Fruit fly (Drosophila melanogaster) whole organism, embryonic: ENCODE data around the gene SCAR.

ENCODE experiments used
- ATbp ChIP-seq: fragments of 200-800 bp; sonication (Bioruptor generic); optimal IDR thresholded peaks from 2 replicates; lab custom pipeline; 2017; ENCODE audit warnings: missing biosample characterization, mild to moderate bottlenecking, missing genetic modification characterization, missing genetic modification reagents
- Adf1 ChIP-seq: fragments of 200-800 bp; sonication (Bioruptor generic); IDR thresholded peaks from 2 replicates; pipeline ENCODE4 v1.3.6; 2022; ENCODE audit warnings: missing biosample characterization, missing genetic modification characterization
- Atf-2 ChIP-seq: fragments of 200-800 bp; sonication (Bioruptor generic); optimal IDR thresholded peaks from 2 replicates; lab custom pipeline; 2016; ENCODE audit warnings: missing biosample characterization, missing genetic modification characterization
- Atf3 ChIP-seq: fragments of 200-800 bp; sonication (Bioruptor generic); optimal IDR thresholded peaks from 3 replicates; lab custom pipeline; 2016; ENCODE audit warnings: missing biosample characterization, missing genetic modification characterization
- Bgb ChIP-seq: fragments of 200-800 bp; sonication (Bioruptor generic); IDR thresholded peaks from 2 replicates; pipeline ENCODE4 v1.3.6; 2022; ENCODE audit warnings: missing biosample characterization, missing genetic modification characterization; ENCODE audit not compliant: partially characterized antibody
- CG11696 ChIP-seq: fragments of 200-800 bp; sonication (Bioruptor generic); IDR thresholded peaks from 2 replicates; pipeline ENCODE4 v1.3.6; 2022; ENCODE audit warnings: missing biosample characterization, missing genetic modification characterization
- CG17328 ChIP-seq: fragments of 200-800 bp; sonication (Bioruptor generic); IDR thresholded peaks from 2 replicates; pipeline ENCODE4 v1.3.6; 2022; ENCODE audit warnings: missing biosample characterization, missing genetic modification characterization
- CG17802 ChIP-seq: fragments of 200-800 bp; sonication (Bioruptor generic); optimal IDR thresholded peaks from 2 replicates; lab custom pipeline; 2018; ENCODE audit warnings: missing biosample characterization, mild to moderate bottlenecking, missing genetic modification characterization, moderate library complexity
- CG18476 ChIP-seq: fragments of 200-800 bp; sonication (Bioruptor generic); optimal IDR thresholded peaks from 2 replicates; lab custom pipeline; 2016; ENCODE audit warnings: missing biosample characterization, mild to moderate bottlenecking, missing genetic modification characterization
- CG32767 ChIP-seq: fragments of 200-800 bp; sonication (Bioruptor generic); IDR thresholded peaks from 2 replicates; pipeline ENCODE4 v1.3.6; 2022; ENCODE audit warnings: missing biosample characterization, missing genetic modification characterization
- CG34376 ChIP-seq: fragments of 200-800 bp; sonication (Bioruptor generic); optimal IDR thresholded peaks from 2 replicates; lab custom pipeline; 2018; ENCODE audit warnings: missing biosample characterization, mild to moderate bottlenecking, missing genetic modification characterization
- CG4328 ChIP-seq: fragments of 200-800 bp; sonication (Bioruptor generic); optimal IDR thresholded peaks from 3 replicates; lab custom pipeline; 2017; ENCODE audit warnings: missing biosample characterization, missing genetic modification reagents, missing genetic modification characterization
- CG43689 ChIP-seq: fragments of 200-800 bp; sonication (Bioruptor generic); IDR thresholded peaks from 2 replicates; pipeline ENCODE4 v1.3.6; 2022; ENCODE audit warnings: missing biosample characterization, missing genetic modification characterization
- CG4617 ChIP-seq: fragments of 200-800 bp; sonication (Bioruptor generic); optimal IDR thresholded peaks from 3 replicates; lab custom pipeline; 2016; ENCODE audit warnings: missing biosample characterization, missing genetic modification characterization, borderline replicate concordance
- CG7556 ChIP-seq: fragments of 200-800 bp; sonication (Bioruptor generic); optimal IDR thresholded peaks from 2 replicates; lab custom pipeline; 2017; ENCODE audit warnings: missing biosample characterization, mild to moderate bottlenecking, missing genetic modification characterization
- CG7987 ChIP-seq: fragments of 200-800 bp; sonication (Bioruptor generic); optimal IDR thresholded peaks from 2 replicates; lab custom pipeline; 2018; ENCODE audit warnings: missing biosample characterization, mild to moderate bottlenecking, missing genetic modification characterization, moderate library complexity
- Dll ChIP-seq: fragments of 200-800 bp; sonication (Bioruptor generic); IDR thresholded peaks from 4 replicates; pipeline ENCODE4 v1.3.6; 2022; ENCODE audit warnings: missing biosample characterization, missing genetic modification characterization; ENCODE audit not compliant: partially characterized antibody
- Dp ChIP-seq: fragments of 200-800 bp; sonication (Bioruptor generic); optimal IDR thresholded peaks from 2 replicates; lab custom pipeline; 2018; ENCODE audit warnings: missing biosample characterization, mild to moderate bottlenecking, missing genetic modification characterization, moderate library complexity
- HLH4C ChIP-seq: fragments of 200-800 bp; sonication (Bioruptor generic); IDR thresholded peaks from 3 replicates; pipeline ENCODE4 v1.3.6; 2022; ENCODE audit warnings: missing biosample characterization, missing genetic modification characterization; ENCODE audit not compliant: partially characterized antibody
- HmgZ ChIP-seq: fragments of 200-800 bp; sonication (Bioruptor generic); optimal IDR thresholded peaks from 2 replicates; lab custom pipeline; 2018; ENCODE audit warnings: missing biosample characterization, mild to moderate bottlenecking, missing genetic modification characterization
- Hr78 ChIP-seq, 2 experiments: fragments of 200-800 bp in 1 of 2; fragments of >200 bp in 1 of 2; sonication (Bioruptor generic) in 1 of 2; optimal IDR thresholded peaks; 2 replicates each; lab custom pipeline; 2017 to 2019; ENCODE audit warnings: missing biosample characterization in 2 of 2, missing genetic modification characterization in 2 of 2, mild to moderate bottlenecking in 1 of 2, moderate library complexity in 1 of 2
- MBD-R2 ChIP-seq: fragments of 200-800 bp; sonication (Bioruptor generic); IDR thresholded peaks from 2 replicates; pipeline ENCODE4 v1.3.6; 2022; ENCODE audit warnings: missing biosample characterization, missing genetic modification characterization
- MESR4 ChIP-seq: fragments of 200-800 bp; sonication (Bioruptor generic); optimal IDR thresholded peaks from 2 replicates; lab custom pipeline; 2018; ENCODE audit warnings: missing biosample characterization, mild to moderate bottlenecking, missing genetic modification characterization, moderate library complexity
- Med ChIP-seq: fragments of 200-800 bp; sonication (Bioruptor generic); peaks from one replicate; lab custom pipeline; 2016; ENCODE audit warnings: missing biosample characterization, missing genetic modification characterization, mild to moderate bottlenecking, inconsistent platforms, moderate library complexity
- Mes4 ChIP-seq: fragments of 200-800 bp; sonication (Bioruptor generic); optimal IDR thresholded peaks from 2 replicates; lab custom pipeline; 2016; ENCODE audit warnings: missing biosample characterization, missing genetic modification characterization
- Mrtf ChIP-seq: fragments of 200-800 bp; sonication (Bioruptor generic); IDR thresholded peaks from 3 replicates; pipeline ENCODE4 v1.3.6; 2022; ENCODE audit warnings: missing biosample characterization, missing genetic modification characterization
- Poxn ChIP-seq: fragments of 200-800 bp; sonication (Bioruptor generic); IDR thresholded peaks from 2 replicates; pipeline ENCODE4 v1.3.6; 2022; ENCODE audit warnings: missing biosample characterization, missing genetic modification characterization
- Scr ChIP-seq: fragments of 200-800 bp; sonication (Bioruptor generic); IDR thresholded peaks from 2 replicates; pipeline ENCODE4 v1.3.6; 2022; ENCODE audit warnings: missing biosample characterization, missing genetic modification characterization; ENCODE audit not compliant: partially characterized antibody
- Trl ChIP-seq, 3 experiments: fragments of >200 bp in 2 of 3; fragments of 200-800 bp in 1 of 3; sonication (Bioruptor generic) in 1 of 3; optimal IDR thresholded peaks; 2 replicates in 1 of 3; 3 replicates in 2 of 3; lab custom pipeline; 2016 to 2017; ENCODE audit warnings: missing biosample characterization in 1 of 3, missing genetic modification characterization in 1 of 3
- Xrp1 ChIP-seq: fragments of 200-800 bp; sonication (Bioruptor generic); IDR thresholded peaks from 2 replicates; pipeline ENCODE4 v1.3.6; 2022; ENCODE audit warnings: missing biosample characterization, missing genetic modification characterization
- YL-1 ChIP-seq: fragments of 200-800 bp; sonication (Bioruptor generic); optimal IDR thresholded peaks from 3 replicates; lab custom pipeline; 2017; ENCODE audit warnings: missing biosample characterization, mild to moderate bottlenecking, missing genetic modification characterization
- cg ChIP-seq: fragments of 200-800 bp; sonication (Bioruptor generic); optimal IDR thresholded peaks from 3 replicates; lab custom pipeline; 2019; ENCODE audit warnings: missing biosample characterization, mild to moderate bottlenecking, missing genetic modification characterization, moderate library complexity
- chinmo ChIP-seq: fragments of 200-800 bp; sonication (Bioruptor generic); IDR thresholded peaks from 4 replicates; pipeline ENCODE4 v1.3.6; 2022; ENCODE audit warnings: missing biosample characterization, missing genetic modification characterization; ENCODE audit not compliant: partially characterized antibody
- ci ChIP-seq: fragments of 200-800 bp; sonication (Bioruptor generic); IDR thresholded peaks from 3 replicates; pipeline ENCODE4 v1.3.6; 2022; ENCODE audit warnings: missing biosample characterization, missing genetic modification characterization
- gem ChIP-seq: fragments of 200-800 bp; sonication (Bioruptor generic); optimal IDR thresholded peaks from 2 replicates; lab custom pipeline; 2019; ENCODE audit warnings: missing biosample characterization, mild to moderate bottlenecking, missing genetic modification characterization, moderate library complexity
- her ChIP-seq: fragments of 200-800 bp; sonication (Bioruptor generic); optimal IDR thresholded peaks from 2 replicates; lab custom pipeline; 2016; ENCODE audit warnings: missing biosample characterization, missing genetic modification characterization
- nerfin-2 ChIP-seq: fragments of 200-800 bp; sonication (Bioruptor generic); IDR thresholded peaks from 2 replicates; pipeline ENCODE4 v1.3.6; 2022; ENCODE audit warnings: missing biosample characterization, missing genetic modification characterization; ENCODE audit not compliant: partially characterized antibody
- otp ChIP-seq: fragments of 200-800 bp; sonication (Bioruptor generic); IDR thresholded peaks from 3 replicates; pipeline ENCODE4, ENCODE4 v1.3.6; 2022; ENCODE audit warnings: missing biosample characterization, missing genetic modification characterization
- prd ChIP-seq, 3 experiments: fragments of >200 bp in 2 of 3; fragments of 200-800 bp in 1 of 3; sonication (Bioruptor generic) in 1 of 3; optimal IDR thresholded peaks in 2 of 3; IDR thresholded peaks in 1 of 3; 2 replicates in 2 of 3; 3 replicates in 1 of 3; pipeline versions ENCODE4 v1.3.6 to Lab custom; 2017 to 2022; ENCODE audit warnings: missing biosample characterization in 1 of 3, missing genetic modification characterization in 1 of 3
- rib ChIP-seq: fragments of 200-800 bp; sonication (Bioruptor generic); IDR thresholded peaks from 2 replicates; pipeline ENCODE4 v1.3.6; 2022; ENCODE audit warnings: missing biosample characterization, missing genetic modification characterization
- sd ChIP-seq: fragments of 200-800 bp; sonication (Bioruptor generic); optimal IDR thresholded peaks from 3 replicates; lab custom pipeline; 2018; ENCODE audit warnings: missing biosample characterization, mild to moderate bottlenecking, missing genetic modification characterization, moderate library complexity
- sr ChIP-seq: fragments of 200-800 bp; sonication (Bioruptor generic); IDR thresholded peaks from 3 replicates; pipeline ENCODE4 v1.3.6; 2022; ENCODE audit warnings: missing biosample characterization, missing genetic modification characterization
- tna ChIP-seq: fragments of 200-800 bp; sonication (Bioruptor generic); IDR thresholded peaks from 2 replicates; pipeline ENCODE4 v1.3.6; 2022; ENCODE audit warnings: missing biosample characterization, missing genetic modification characterization; ENCODE audit not compliant: partially characterized antibody
- unc-4 ChIP-seq: fragments of 200-800 bp; sonication (Bioruptor generic); IDR thresholded peaks from 2 replicates; pipeline ENCODE4 v1.3.6; 2022; ENCODE audit warnings: missing biosample characterization, missing genetic modification characterization; ENCODE audit not compliant: partially characterized antibody
- vvl ChIP-seq: fragments of 200-800 bp; sonication (Bioruptor generic); IDR thresholded peaks from 2 replicates; pipeline ENCODE4 v1.3.6; 2022; ENCODE audit warnings: missing biosample characterization, missing genetic modification characterization
- z ChIP-seq: fragments of 200-800 bp; sonication (Bioruptor generic); IDR thresholded peaks from 3 replicates; pipeline ENCODE4 v1.3.6; 2022; ENCODE audit warnings: missing biosample characterization, missing genetic modification characterization

SCAR gene

DNA sequence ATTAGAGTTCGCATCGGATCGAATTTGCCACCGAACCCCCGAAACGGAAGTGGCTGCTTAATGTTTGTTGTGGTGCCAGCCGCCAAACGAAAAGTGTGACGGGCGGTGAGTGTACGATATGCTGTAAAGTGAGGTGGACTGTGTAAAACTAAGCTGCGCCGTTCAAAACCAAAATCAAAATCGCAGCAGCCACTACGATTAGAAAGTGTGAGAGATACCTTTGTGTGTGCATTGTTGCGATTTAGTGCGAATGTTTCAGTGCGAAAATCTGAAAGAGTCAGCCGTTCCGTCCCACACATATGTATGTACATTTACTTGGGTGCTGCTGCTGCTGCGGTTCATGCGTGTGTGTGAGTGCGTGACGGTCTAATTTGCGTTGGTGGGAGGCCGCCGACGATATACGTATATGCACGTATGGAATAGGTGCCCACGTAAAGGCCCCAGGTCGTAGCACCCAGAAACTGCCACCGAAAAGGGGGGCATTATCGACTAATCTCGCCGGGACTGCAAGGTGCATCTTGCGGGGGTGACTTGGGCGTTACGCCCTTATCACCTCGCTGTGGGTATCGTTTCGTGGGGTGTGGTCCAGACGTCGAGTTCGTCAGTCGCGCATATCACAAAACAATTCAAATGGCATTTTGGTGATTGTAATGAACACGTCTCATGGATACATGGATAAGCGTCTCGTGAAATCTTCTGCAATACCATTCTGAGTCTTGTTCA, 453 bp downstream of the SCAR start:
- TF ChIP-seq CG4328 (GFP tag; lab: Kevin White, UChicago) = no peak
- no peak for TF ChIP-seq Atf-2 (GFP tag; lab: Kevin White, UChicago)
- no peak for TF ChIP-seq Poxn (GFP tag; lab: Robert Waterston, UW)
- no peak for TF ChIP-seq CG43689 (GFP tag; lab: Robert Waterston, UW)
- no peak for TF ChIP-seq Mrtf (GFP tag; lab: Robert Waterston, UW)
- no peak for TF ChIP-seq CG11696 (GFP tag; lab: Robert Waterston, UW)
- peak; percentile 31; the same call in 1 of the 2 replicates for TF ChIP-seq unc-4
- peak; percentile 59; the same call in 2 of the 3 replicates for TF ChIP-seq ci (GFP tag; lab: Robert Waterston, UW)
- no peak for TF ChIP-seq sd (tag; lab: Kevin White, UChicago)
- TF ChIP-seq vvl (GFP tag; lab: Robert Waterston, UW) = no peak
- peak; percentile 27 for TF ChIP-seq HmgZ (tag; lab: Kevin White, UChicago)
- TF ChIP-seq YL-1 (GFP tag; lab: Kevin White, UChicago) = peak; percentile 93
- TF ChIP-seq HLH4C (GFP tag; lab: Robert Waterston, UW) = 0 out of 3 replicates have a peak, but pooled peaks have one; percentile 30
- TF ChIP-seq Adf1 (GFP tag; lab: Robert Waterston, UW) = peak; percentile 51; the same call in 1 of the 2 replicates
- no peak for TF ChIP-seq CG17328
- TF ChIP-seq z = no peak
- TF ChIP-seq CG17802 (tag; lab: Kevin White, UChicago) = no peak
- no peak for TF ChIP-seq CG7556 (GFP tag; lab: Kevin White, UChicago)
- TF ChIP-seq ATbp (GFP tag; lab: Kevin White, UChicago) = no peak
- TF ChIP-seq tna = 0 out of 2 replicates have a peak, but pooled peaks have one; percentile 8
- TF ChIP-seq nerfin-2 (GFP tag; lab: Robert Waterston, UW) = 0 out of 2 replicates have a peak, but pooled peaks have one; percentile 24
- TF ChIP-seq gem (tag; lab: Kevin White, UChicago) = no peak
- no peak for TF ChIP-seq Trl (optimal IDR thresholded peaks at IDR 0.05; lab: Kevin White, UChicago)
- TF ChIP-seq Trl (GFP tag; optimal IDR thresholded peaks at IDR 0.05; lab: Kevin White, UChicago) = no peak
- TF ChIP-seq otp (GFP tag; lab: Robert Waterston, UW) = no peak
- TF ChIP-seq Scr (GFP tag; lab: Robert Waterston, UW) = 0 out of 2 replicates have a peak, but pooled peaks have one; percentile 22
- TF ChIP-seq MBD-R2 = peak; percentile 30; the same call in 1 of the 2 replicates
- 0 out of 2 replicates have a peak, but pooled peaks have one; percentile 25 for TF ChIP-seq Bgb (GFP tag; lab: Robert Waterston, UW)
- TF ChIP-seq sr (GFP tag; lab: Robert Waterston, UW) = peak; percentile 91
- no peak for TF ChIP-seq Atf3 (GFP tag; lab: Kevin White, UChicago)
- TF ChIP-seq Mes4 (GFP tag; lab: Kevin White, UChicago) = no peak
- 0 out of 2 replicates have a peak, but pooled peaks have one; percentile 18 for TF ChIP-seq rib (GFP tag; lab: Robert Waterston, UW)
- peak; percentile 51; the same call in 2 of the 4 replicates for TF ChIP-seq Dll (GFP tag; lab: Robert Waterston, UW)
- TF ChIP-seq her = no peak
- TF ChIP-seq CG18476 = no peak
- peak; percentile 21 for TF ChIP-seq CG7987 (GFP tag; lab: Kevin White, UChicago)
- 0 out of 4 replicates have a peak, but pooled peaks have one; percentile 40 for TF ChIP-seq chinmo (GFP tag; lab: Robert Waterston, UW)
- TF ChIP-seq Dp (GFP tag; lab: Kevin White, UChicago) = no peak
- peak; percentile 92 for TF ChIP-seq MESR4
- peak; percentile 69 for TF ChIP-seq CG4617 (GFP tag; lab: Kevin White, UChicago)
- TF ChIP-seq cg (GFP tag; lab: Kevin White, UChicago) = peak; percentile 90
- peak; percentile 29 for TF ChIP-seq CG34376 (GFP tag; lab: Kevin White, UChicago)
- 0 out of 2 replicates have a peak, but pooled peaks have one; percentile 15 for TF ChIP-seq Xrp1 (GFP tag; lab: Robert Waterston, UW)
- TF ChIP-seq Hr78 (GFP tag; optimal IDR thresholded peaks at IDR 0.05; lab: Kevin White, UChicago) = peak in 1 of 2 experiments; percentile 22
- TF ChIP-seq CG32767 = no peak
- no peak for TF ChIP-seq prd (optimal IDR thresholded peaks at IDR 0.05; lab: Kevin White, UChicago)
- TF ChIP-seq prd (GFP tag; IDR thresholded peaks at IDR 0.05; lab: Robert Waterston, UW) = peak; percentile 23; the same call in 1 of the 3 replicates
- peak; percentile 71 for TF ChIP-seq Med
